Worm (Caenorhabditis elegans) whole organism, L3 larva: ENCODE measurements around the gene frm-8.
"Not testable (repeated sequence)": the region's sequence is repeated elsewhere in the genome, so short reads cannot be mapped to it uniquely, and the experiment has no call there.

Experiments
- R02D3.7 ChIP-seq: fragments of 150-350 bp; optimal IDR thresholded peaks from 2 replicates; lab custom pipeline; 2014; ENCODE audit warnings: missing biosample characterization, missing genetic modification characterization
- aly-2 ChIP-seq: fragments of 150-350 bp; optimal IDR thresholded peaks from 2 replicates; lab custom pipeline; 2014; ENCODE audit warnings: missing biosample characterization, missing genetic modification characterization
- ceh-28 ChIP-seq: fragments of 150-350 bp; optimal IDR thresholded peaks from 2 replicates; lab custom pipeline; 2014; ENCODE audit warnings: missing biosample characterization, missing genetic modification reagents, missing genetic modification characterization
- ceh-82 ChIP-seq: fragments of 150-350 bp; optimal IDR thresholded peaks from 2 replicates; lab custom pipeline; 2014; ENCODE audit warnings: missing biosample characterization, missing genetic modification characterization
- ceh-9 ChIP-seq: sonication (generic microtip); optimal IDR thresholded peaks from 2 replicates; lab custom pipeline; 2018; ENCODE audit warnings: missing biosample characterization, missing genetic modification characterization
- egl-27 ChIP-seq: sonication (generic microtip); optimal IDR thresholded peaks from 4 replicates; lab custom pipeline; 2017; ENCODE audit warnings: missing biosample characterization, missing genetic modification reagents, missing genetic modification characterization
- egl-5 ChIP-seq: fragments of 150-350 bp; optimal IDR thresholded peaks from 2 replicates; lab custom pipeline; 2017; ENCODE audit warnings: missing biosample characterization, missing genetic modification reagents, missing genetic modification characterization, inconsistent platforms
- elt-2 ChIP-seq: sonication (generic microtip); optimal IDR thresholded peaks from 2 replicates; lab custom pipeline; 2016; ENCODE audit warnings: missing genetic modification reagents, mild to moderate bottlenecking, missing genetic modification characterization, missing compliant biosample characterization
- elt-3 ChIP-seq, 3 experiments: fragments of 150-350 bp in 1 of 3; sonication (generic microtip) in 2 of 3; optimal IDR thresholded peaks; 2 replicates in 2 of 3; 4 replicates in 1 of 3; lab custom pipeline; 2014 to 2017; ENCODE audit warnings: missing biosample characterization in 3 of 3, missing genetic modification characterization in 3 of 3
- eor-1 ChIP-seq, 2 experiments: fragments of 150-350 bp; optimal IDR thresholded peaks; 2 replicates each; lab custom pipeline; 2014 to 2018; ENCODE audit warnings: missing biosample characterization in 2 of 2, missing genetic modification characterization in 2 of 2
- fkh-10 ChIP-seq: sonication (generic microtip); optimal IDR thresholded peaks from 2 replicates; lab custom pipeline; 2017; ENCODE audit warnings: missing biosample characterization, missing genetic modification reagents, missing genetic modification characterization
- fos-1 ChIP-seq: fragments of 150-350 bp; optimal IDR thresholded peaks from 2 replicates; lab custom pipeline; 2014; ENCODE audit warnings: missing biosample characterization, missing genetic modification characterization
- hmg-11 ChIP-seq: sonication (generic microtip); optimal IDR thresholded peaks from 2 replicates; lab custom pipeline; 2016; ENCODE audit warnings: missing genetic modification characterization, missing compliant biosample characterization
- lin-15B ChIP-seq: fragments of 150-350 bp; optimal IDR thresholded peaks from 2 replicates; lab custom pipeline; 2014; ENCODE audit warnings: missing biosample characterization, missing genetic modification characterization
- lsy-12 ChIP-seq: sonication (generic microtip); optimal IDR thresholded peaks from 2 replicates; lab custom pipeline; 2016; ENCODE audit warnings: mild to moderate bottlenecking, missing genetic modification characterization, missing compliant biosample characterization
- mdl-1 ChIP-seq: fragments of 150-350 bp; optimal IDR thresholded peaks from 2 replicates; lab custom pipeline; 2014; ENCODE audit warnings: missing biosample characterization, missing genetic modification characterization
- nfya-1 ChIP-seq: sonication (generic microtip); optimal IDR thresholded peaks from 2 replicates; lab custom pipeline; 2017; ENCODE audit warnings: missing genetic modification characterization, mild to moderate bottlenecking, missing compliant biosample characterization, antibody characterized with exemption, moderate library complexity; ENCODE audit not compliant: insufficient read depth
- nhr-11 ChIP-seq: fragments of 150-350 bp; optimal IDR thresholded peaks from 2 replicates; lab custom pipeline; 2014; ENCODE audit warnings: missing biosample characterization, missing genetic modification characterization
- nhr-12 ChIP-seq: fragments of 150-350 bp; optimal IDR thresholded peaks from 2 replicates; lab custom pipeline; 2014; ENCODE audit warnings: missing biosample characterization, missing genetic modification characterization
- nhr-23 ChIP-seq: fragments of 150-350 bp; optimal IDR thresholded peaks from 2 replicates; lab custom pipeline; 2014; ENCODE audit warnings: missing biosample characterization, missing genetic modification reagents, missing genetic modification characterization
- nhr-237 ChIP-seq: fragments of 150-350 bp; optimal IDR thresholded peaks from 2 replicates; lab custom pipeline; 2014; ENCODE audit warnings: missing biosample characterization, missing genetic modification characterization
- nhr-25 ChIP-seq: sonication (generic microtip); optimal IDR thresholded peaks from 2 replicates; lab custom pipeline; 2017; ENCODE audit warnings: missing biosample characterization, missing genetic modification characterization
- nhr-43 ChIP-seq: sonication (generic microtip); optimal IDR thresholded peaks from 2 replicates; lab custom pipeline; 2016; ENCODE audit warnings: mild to moderate bottlenecking, missing genetic modification characterization, missing compliant biosample characterization; ENCODE audit not compliant: poor library complexity, severe bottlenecking
- nhr-76 ChIP-seq: fragments of 150-350 bp; sonication (generic microtip); optimal IDR thresholded peaks from 5 replicates; lab custom pipeline; 2014; ENCODE audit warnings: missing biosample characterization, missing genetic modification characterization
- pha-4 ChIP-seq: fragments of 150-350 bp; optimal IDR thresholded peaks from 2 replicates; lab custom pipeline; 2014; ENCODE audit warnings: missing biosample characterization, missing genetic modification reagents, missing genetic modification characterization
- pqm-1 ChIP-seq: fragments of 150-350 bp; optimal IDR thresholded peaks from 2 replicates; lab custom pipeline; 2017; ENCODE audit warnings: missing biosample characterization, missing genetic modification characterization, inconsistent platforms
- sea-2 ChIP-seq: fragments of 150-350 bp; sonication (generic microtip); optimal IDR thresholded peaks from 4 replicates; lab custom pipeline; 2014; ENCODE audit warnings: missing biosample characterization, missing genetic modification reagents, missing genetic modification characterization
- skn-1 ChIP-seq: fragments of 150-350 bp; optimal IDR thresholded peaks from 2 replicates; lab custom pipeline; 2014; ENCODE audit warnings: missing biosample characterization, missing genetic modification characterization
- snpc-4 ChIP-seq: fragments of 150-350 bp; optimal IDR thresholded peaks from 2 replicates; lab custom pipeline; 2014; ENCODE audit warnings: missing biosample characterization, missing genetic modification characterization
- unc-39 ChIP-seq: sonication (generic microtip); optimal IDR thresholded peaks from 4 replicates; lab custom pipeline; 2017; ENCODE audit warnings: missing biosample characterization, missing genetic modification characterization
- unc-62 ChIP-seq: fragments of 150-350 bp; sonication (generic microtip); optimal IDR thresholded peaks from 4 replicates; lab custom pipeline; 2014; ENCODE audit warnings: missing biosample characterization, missing genetic modification reagents, missing genetic modification characterization
- ztf-11 ChIP-seq: fragments of 150-350 bp; optimal IDR thresholded peaks from 2 replicates; lab custom pipeline; 2014; ENCODE audit warnings: missing biosample characterization, missing genetic modification characterization

The frm-8 gene

DNA sequence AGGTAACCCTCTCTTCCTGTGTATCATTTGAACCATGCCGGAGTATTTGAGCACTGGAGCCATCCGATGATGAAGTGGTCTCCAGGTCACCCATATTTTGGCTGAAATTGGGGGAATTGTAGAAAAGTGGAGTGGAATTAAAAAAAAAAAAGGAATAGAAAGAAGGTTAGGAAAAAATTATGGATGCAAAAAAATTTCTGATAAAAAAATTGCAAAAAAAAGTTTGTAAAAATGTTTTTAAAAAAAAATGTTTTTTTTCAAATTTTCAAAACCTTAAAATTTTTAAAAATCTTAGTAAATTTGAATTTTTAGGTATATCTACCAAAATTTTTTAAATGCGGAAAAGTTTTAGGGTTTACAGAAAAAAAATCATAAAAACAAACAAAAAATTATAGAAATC is at the start of gene frm-8:
Gene frm-8, minus strand, starts transcription at position 101 of the 400 bp plus-strand sequence.
- TF ChIP-seq nhr-237 = no peak
- no peak for TF ChIP-seq unc-62 (GFP tag; lab: Kevin White, UChicago)
- TF ChIP-seq pha-4 (tag; lab: Kevin White, UChicago) = no peak
- TF ChIP-seq ztf-11 (tag; lab: Kevin White, UChicago) = no peak
- TF ChIP-seq ceh-9 (tag; lab: Kevin White, UChicago) = no peak
- TF ChIP-seq aly-2 = no peak
- TF ChIP-seq hmg-11 (tag; lab: Kevin White, UChicago) = no peak
- TF ChIP-seq sea-2 (GFP tag; lab: Kevin White, UChicago) = no peak

DNA sequence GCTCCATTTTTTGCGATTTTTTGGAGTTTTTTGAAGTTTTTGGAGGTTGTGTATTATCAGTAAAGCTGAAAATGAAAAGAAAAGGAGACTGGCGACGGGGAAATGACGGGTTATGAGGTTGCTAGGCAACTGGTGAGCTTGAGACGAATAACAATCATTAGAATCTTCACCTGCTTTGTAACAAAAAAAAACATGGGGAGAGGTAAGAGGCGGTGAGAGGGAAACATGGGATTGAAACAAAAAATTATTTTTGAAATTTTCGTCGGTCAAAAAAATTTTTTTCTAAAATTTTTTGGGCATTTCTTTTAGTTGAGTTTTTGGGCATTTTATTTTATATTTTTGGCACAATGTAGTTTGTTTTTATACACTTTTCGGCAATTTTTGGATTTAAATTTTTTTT is 47.7 kb upstream of the frm-8 start, which contains the start of gene Y53G8AM.7:
Gene Y53G8AM.7, minus strand, starts transcription at position 101 of the 400 bp plus-strand sequence.
- TF ChIP-seq nhr-43 = no peak
- no peak for TF ChIP-seq egl-5 (tag; lab: Kevin White, UChicago)
- no peak for TF ChIP-seq mdl-1 (tag; lab: Kevin White, UChicago)
- no peak for TF ChIP-seq unc-39
- TF ChIP-seq nhr-76 = no peak
- TF ChIP-seq sea-2 (GFP tag; lab: Kevin White, UChicago) = no peak
- TF ChIP-seq nhr-25 = no peak
- no peak for TF ChIP-seq fkh-10
- TF ChIP-seq lin-15B = no peak
- no peak for TF ChIP-seq snpc-4 (tag; lab: Kevin White, UChicago)
- TF ChIP-seq, all 47 proteins: peak for 0

DNA sequence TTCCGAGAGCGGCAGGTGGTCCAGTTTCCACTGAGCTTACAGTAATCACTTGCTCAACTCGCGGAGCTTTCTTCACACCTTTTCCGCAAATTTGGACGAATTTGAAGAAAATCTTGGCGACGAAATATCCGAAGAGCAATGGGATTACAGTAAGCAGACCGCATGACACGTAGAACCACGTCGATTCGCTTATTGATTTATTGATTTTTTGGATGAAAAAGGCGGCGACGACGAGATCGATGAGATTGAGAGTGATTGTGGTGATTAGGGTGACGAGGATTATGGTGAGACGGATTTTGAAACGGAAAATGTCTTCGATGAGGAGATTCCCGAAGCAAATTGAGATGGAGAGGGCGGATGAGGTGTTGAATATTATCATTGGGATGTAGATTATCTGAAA is 44.7 kb upstream of the frm-8 start:
- TF ChIP-seq egl-27 (tag; lab: Kevin White, UChicago) (no peak), ceh-28 (peak; percentile 64), nhr-12 (tag; lab: Kevin White, UChicago) (no peak), skn-1 (tag; lab: Kevin White, UChicago) (no peak), nhr-11 (tag; lab: Kevin White, UChicago) (no peak), nhr-43 (no peak), pha-4 (tag; lab: Kevin White, UChicago) (no peak), nhr-23 (no peak)

DNA sequence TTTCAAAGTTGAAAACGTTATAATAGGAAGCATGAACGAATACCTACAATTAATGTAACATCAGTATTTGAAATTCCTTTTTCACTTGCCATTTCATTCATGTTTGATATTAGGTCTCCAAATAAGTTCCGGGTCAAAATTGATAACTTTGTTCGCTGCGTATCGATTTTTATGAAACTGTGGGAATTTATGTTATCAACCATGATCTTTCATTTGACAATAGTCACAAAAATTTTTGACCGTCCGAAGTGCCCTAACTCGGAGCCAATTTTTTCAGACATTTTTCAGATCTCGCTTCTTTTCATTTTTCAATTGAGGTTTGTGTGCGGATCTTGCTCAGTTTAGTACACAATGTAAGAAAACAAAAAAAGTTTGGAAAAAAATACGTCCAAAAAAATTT is 40.7 kb upstream of the frm-8 start, which contains the start of gene Y53G8AM.6:
Gene Y53G8AM.6, minus strand, starts transcription at position 101 of the 400 bp plus-strand sequence.
- not testable (repeated sequence) for TF ChIP-seq ceh-9, ztf-11, nfya-1 (tag; lab: Kevin White, UChicago)
- TF ChIP-seq, all 47 proteins: peak for 0; not testable (repeated sequence) for 47

DNA sequence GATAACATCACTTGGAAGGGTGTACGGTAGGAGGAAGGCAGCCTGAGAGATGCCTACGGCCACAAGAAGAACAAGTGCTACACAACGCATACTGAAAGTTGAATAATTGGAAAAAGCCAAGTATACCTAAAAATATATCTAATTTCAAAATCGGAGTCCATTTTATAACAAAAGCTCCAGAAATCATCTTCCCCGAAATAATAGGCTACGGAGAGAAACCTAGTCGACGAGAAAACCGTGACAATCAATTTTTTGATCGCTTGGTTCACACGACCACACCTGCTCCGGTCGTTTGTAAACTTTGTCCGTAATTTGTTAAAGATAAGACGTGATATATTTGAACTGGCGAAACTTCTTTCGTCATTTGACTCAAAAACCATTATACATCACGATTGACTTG is 39.4 kb upstream of the frm-8 start, which contains the start of gene nspg-7.2:
Gene nspg-7.2, minus strand, starts transcription at position 101 of the 400 bp plus-strand sequence.
- TF ChIP-seq nhr-11 (tag; lab: Kevin White, UChicago) = no peak
- no peak for TF ChIP-seq elt-3 (tag; optimal IDR thresholded peaks at IDR 0.05; lab: Kevin White, UChicago)
- no peak for TF ChIP-seq eor-1 (tag; optimal IDR thresholded peaks at IDR 0.05; lab: Kevin White, UChicago)
- no peak for TF ChIP-seq skn-1 (tag; lab: Kevin White, UChicago)
- TF ChIP-seq snpc-4 (tag; lab: Kevin White, UChicago) = no peak
- no peak for TF ChIP-seq unc-39
- no peak for TF ChIP-seq ceh-82 (tag; lab: Kevin White, UChicago)
- no peak for TF ChIP-seq fos-1 (tag; lab: Kevin White, UChicago)
- no peak for TF ChIP-seq hmg-11 (tag; lab: Kevin White, UChicago)
- TF ChIP-seq lsy-12 (tag; lab: Kevin White, UChicago) = no peak
- no peak for TF ChIP-seq nfya-1 (tag; lab: Kevin White, UChicago)
- no peak for TF ChIP-seq ceh-28
- no peak for TF ChIP-seq egl-27 (tag; lab: Kevin White, UChicago)
- TF ChIP-seq elt-2 = no peak
- TF ChIP-seq ztf-11 (tag; lab: Kevin White, UChicago) = no peak
- TF ChIP-seq mdl-1 (tag; lab: Kevin White, UChicago) = no peak
- TF ChIP-seq aly-2 = no peak
- TF ChIP-seq pha-4 (tag; lab: Kevin White, UChicago) = no peak
- TF ChIP-seq nhr-237 = no peak
- TF ChIP-seq, all 47 proteins: peak for 0

DNA sequence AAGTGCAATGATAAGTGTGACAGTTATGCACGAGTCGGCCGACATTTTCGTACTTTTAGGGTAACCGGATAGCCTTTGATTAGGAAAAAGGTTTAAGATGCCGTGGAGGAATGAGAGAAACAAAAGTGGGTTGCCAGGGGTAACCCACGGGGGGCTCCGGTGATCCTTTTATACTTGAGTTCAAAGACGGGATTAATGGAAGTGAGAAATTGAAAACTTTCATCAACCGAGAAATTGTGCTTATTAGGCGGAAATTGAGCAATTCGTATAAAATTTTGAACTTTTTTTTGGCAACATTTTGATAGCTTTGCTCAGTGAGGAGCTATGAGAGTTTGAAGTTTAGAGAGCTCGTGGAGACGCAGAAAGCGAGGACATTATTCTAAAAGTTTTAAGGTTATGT is 36.6 kb upstream of the frm-8 start, which contains the start of gene Y53G8AM.4:
Gene Y53G8AM.4, minus strand, starts transcription at position 101 of the 400 bp plus-strand sequence.
- no peak for TF ChIP-seq pha-4 (tag; lab: Kevin White, UChicago)
- TF ChIP-seq egl-27 (tag; lab: Kevin White, UChicago) = no peak
- no peak for TF ChIP-seq nhr-23
- no peak for TF ChIP-seq egl-5 (tag; lab: Kevin White, UChicago)
- TF ChIP-seq pqm-1 (tag; lab: Kevin White, UChicago) = no peak
- no peak for TF ChIP-seq nhr-25
- TF ChIP-seq R02D3.7 (tag; lab: Kevin White, UChicago) = no peak
- no peak for TF ChIP-seq fos-1 (tag; lab: Kevin White, UChicago)
- TF ChIP-seq lin-15B = no peak
- TF ChIP-seq mdl-1 (tag; lab: Kevin White, UChicago) = no peak
- TF ChIP-seq, all 47 proteins: peak for 0
